Worm (Caenorhabditis elegans): Measurements from ENCODE around the gene pitr-6.

DNA sequence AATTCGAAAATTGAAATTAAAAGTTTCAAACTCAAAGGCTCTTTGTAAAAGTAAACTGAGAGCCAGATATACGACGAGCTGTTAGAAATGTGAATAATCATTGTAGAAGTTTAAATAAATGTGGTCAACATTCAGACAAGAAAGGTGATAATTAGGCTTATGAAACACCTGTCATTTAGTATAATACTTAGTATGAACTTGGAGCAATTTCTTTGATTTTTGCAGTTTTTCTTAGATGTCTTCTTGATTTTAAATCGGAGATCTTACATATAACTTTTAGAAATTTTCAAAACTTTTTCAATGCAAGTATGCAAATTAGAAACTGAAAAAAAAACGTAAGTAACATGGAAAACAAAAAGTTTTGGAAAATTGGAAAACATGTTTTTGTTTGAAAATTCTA, 38.7 kb upstream of the pitr-6 start, which contains the start of gene sre-30:
- TF ChIP-seq lin-15B (tag; optimal IDR thresholded peaks at IDR 0.05) = no peak
- TF ChIP-seq fkh-10 (GFP tag; optimal IDR thresholded peaks at IDR 0.05) = no peak
- TF ChIP-seq lin-39 (tag; optimal IDR thresholded peaks at IDR 0.05) = no peak
- TF ChIP-seq nhr-23 (tag; optimal IDR thresholded peaks at IDR 0.05) = no peak
- no peak for TF ChIP-seq snpc-4 (tag; optimal IDR thresholded peaks at IDR 0.05)
- TF ChIP-seq nhr-28 (tag; optimal IDR thresholded peaks at IDR 0.05) = no peak
- TF ChIP-seq unc-39 (tag; optimal IDR thresholded peaks at IDR 0.05) = no peak
- TF ChIP-seq elt-1 (tag; optimal IDR thresholded peaks at IDR 0.05) = no peak
- no peak for TF ChIP-seq lsy-12 (tag; optimal IDR thresholded peaks at IDR 0.05)
- TF ChIP-seq fos-1 (tag; optimal IDR thresholded peaks at IDR 0.05) = no peak
- TF ChIP-seq daf-12 (tag; optimal IDR thresholded peaks at IDR 0.05) = no peak
